Worm (Caenorhabditis elegans) whole organism, L4 larva: ENCODE results near the gene cng-1.

Source experiments
- F26F4.8 ChIP-seq: fragments of 200-800 bp; sonication (Bioruptor generic); conservative IDR thresholded peaks from 2 replicates; pipeline ENCODE4 v1.3.6; 2022; ENCODE audit warnings: missing genetic modification characterization, missing compliant biosample characterization
- F37D6.2 ChIP-seq: sonication (generic microtip); optimal IDR thresholded peaks from 2 replicates; lab custom pipeline; 2016; ENCODE audit warnings: mild to moderate bottlenecking, missing genetic modification characterization, missing compliant biosample characterization
- T20F7.1 ChIP-seq: fragments of 200-800 bp; sonication (Bioruptor generic); optimal IDR thresholded peaks from 2 replicates; lab custom pipeline; 2018; ENCODE audit warnings: mild to moderate bottlenecking, missing genetic modification characterization, missing compliant biosample characterization
- T26A8.4 ChIP-seq: fragments of 200-800 bp; sonication (Bioruptor generic); IDR thresholded peaks from 2 replicates; pipeline ENCODE4 v1.3.6; 2022; ENCODE audit warnings: missing genetic modification characterization, missing compliant biosample characterization
- Y105C5A.15 ChIP-seq: fragments of 200-800 bp; sonication (Bioruptor generic); IDR thresholded peaks from 2 replicates; pipeline ENCODE4 v1.3.6; 2022; ENCODE audit warnings: missing genetic modification characterization, missing compliant biosample characterization
- Y48G9A.11 ChIP-seq: fragments of 200-800 bp; sonication (Bioruptor generic); IDR thresholded peaks from 2 replicates; pipeline ENCODE4 v1.3.6; 2022; ENCODE audit warnings: missing genetic modification reagents, missing genetic modification characterization, missing compliant biosample characterization
- ZK546.5 ChIP-seq, 2 experiments: sonication (generic microtip); optimal IDR thresholded peaks; 2 replicates each; lab custom pipeline; 2017; ENCODE audit warnings: missing biosample characterization in 2 of 2, missing genetic modification characterization in 2 of 2
- aha-1 ChIP-seq: fragments of 150-350 bp; peaks from one replicate; lab custom pipeline; 2014; ENCODE audit warnings: missing biosample characterization, missing genetic modification characterization
- aly-2 ChIP-seq: sonication (generic microtip); optimal IDR thresholded peaks from 2 replicates; lab custom pipeline; 2018; ENCODE audit warnings: missing biosample characterization, missing genetic modification characterization
- ceh-62 ChIP-seq: sonication (generic microtip); optimal IDR thresholded peaks from 2 replicates; lab custom pipeline; 2017; ENCODE audit warnings: missing biosample characterization, missing genetic modification characterization
- ceh-82 ChIP-seq: sonication (generic microtip); optimal IDR thresholded peaks from 2 replicates; lab custom pipeline; 2017; ENCODE audit warnings: missing biosample characterization, missing genetic modification characterization
- daf-12 ChIP-seq: fragments of 150-350 bp; optimal IDR thresholded peaks from 2 replicates; lab custom pipeline; 2014; ENCODE audit warnings: missing biosample characterization, missing genetic modification reagents, missing genetic modification characterization
- daf-16 ChIP-seq, 3 experiments: sonication (generic microtip); optimal IDR thresholded peaks; 2 replicates each; lab custom pipeline; 2016 to 2017; ENCODE audit warnings: missing genetic modification characterization in 3 of 3, missing genetic modification reagents in 3 of 3, mild to moderate bottlenecking in 2 of 3, missing compliant biosample characterization in 2 of 3, missing biosample characterization in 1 of 3, moderate library complexity in 1 of 3
- daf-19 ChIP-seq: fragments of 200-800 bp; sonication (Bioruptor generic); conservative IDR thresholded peaks from 2 replicates; pipeline ENCODE4 v1.3.6; 2022; ENCODE audit warnings: missing genetic modification characterization, missing compliant biosample characterization
- daf-8 ChIP-seq: fragments of 200-800 bp; sonication (Bioruptor generic); IDR thresholded peaks from 2 replicates; pipeline ENCODE4 v1.3.6; 2022; ENCODE audit warnings: missing genetic modification characterization, missing compliant biosample characterization
- dmd-8 ChIP-seq: fragments of 200-800 bp; sonication (Bioruptor generic); IDR thresholded peaks from 2 replicates; pipeline ENCODE4 v1.3.6; 2022; ENCODE audit warnings: missing genetic modification characterization, missing compliant biosample characterization
- dmd-9 ChIP-seq: fragments of 200-800 bp; sonication (Bioruptor generic); IDR thresholded peaks from 2 replicates; pipeline ENCODE4 v1.3.6; 2022; ENCODE audit warnings: missing genetic modification reagents, missing genetic modification characterization, missing compliant biosample characterization
- fkh-10 ChIP-seq: fragments of 150-350 bp; optimal IDR thresholded peaks from 2 replicates; lab custom pipeline; 2014; ENCODE audit warnings: missing biosample characterization, missing genetic modification reagents, missing genetic modification characterization
- fos-1 ChIP-seq: fragments of 150-350 bp; optimal IDR thresholded peaks from 2 replicates; lab custom pipeline; 2014; ENCODE audit warnings: missing biosample characterization, missing genetic modification characterization
- hlh-30 ChIP-seq: sonication (generic microtip); optimal IDR thresholded peaks from 2 replicates; lab custom pipeline; 2017; ENCODE audit warnings: antibody characterized with exemption, mild to moderate bottlenecking, missing genetic modification characterization, missing compliant biosample characterization; ENCODE audit not compliant: insufficient read depth
- hmg-1.1 ChIP-seq: fragments of 200-800 bp; sonication (Bioruptor generic); IDR thresholded peaks from 2 replicates; pipeline ENCODE4 v1.3.6; 2022; ENCODE audit warnings: missing genetic modification reagents, missing genetic modification characterization, missing compliant biosample characterization
- lin-13 ChIP-seq: fragments of 150-350 bp; optimal IDR thresholded peaks from 2 replicates; lab custom pipeline; 2014; ENCODE audit warnings: missing biosample characterization, missing genetic modification reagents, missing genetic modification characterization
- lin-15B ChIP-seq: fragments of 150-350 bp; sonication (generic microtip); optimal IDR thresholded peaks from 3 replicates; lab custom pipeline; 2014; ENCODE audit warnings: missing biosample characterization, missing genetic modification characterization
- lin-38 ChIP-seq: fragments of 200-800 bp; sonication (Bioruptor generic); IDR thresholded peaks from 2 replicates; pipeline ENCODE4 v1.3.6; 2022; ENCODE audit warnings: missing genetic modification reagents, missing genetic modification characterization, missing compliant biosample characterization
- lin-39 ChIP-seq: fragments of 150-350 bp; optimal IDR thresholded peaks from 2 replicates; lab custom pipeline; 2014; ENCODE audit warnings: missing biosample characterization, missing genetic modification reagents, missing genetic modification characterization
- lsy-2 ChIP-seq, 2 experiments: fragments of 150-350 bp in 1 of 2; sonication (generic microtip) in 1 of 2; optimal IDR thresholded peaks; 2 replicates each; lab custom pipeline; 2014 to 2017; ENCODE audit warnings: missing biosample characterization in 2 of 2, missing genetic modification characterization in 2 of 2
- madf-5 ChIP-seq, 2 experiments: fragments of 200-800 bp; sonication (Bioruptor generic); IDR thresholded peaks; 2 replicates each; pipeline ENCODE4 v1.3.6; 2022; ENCODE audit warnings: missing compliant biosample characterization in 2 of 2, missing genetic modification characterization in 2 of 2
- mes-2 ChIP-seq: sonication (generic microtip); optimal IDR thresholded peaks from 2 replicates; lab custom pipeline; 2016; ENCODE audit warnings: missing genotype, mild to moderate bottlenecking, missing genetic modification characterization, missing compliant biosample characterization; ENCODE audit not compliant: poor library complexity, severe bottlenecking
- mxl-3 ChIP-seq: fragments of 200-800 bp; sonication (Bioruptor generic); optimal IDR thresholded peaks from 2 replicates; lab custom pipeline; 2018; ENCODE audit warnings: mild to moderate bottlenecking, missing genetic modification characterization, missing compliant biosample characterization
- nhr-11 ChIP-seq: fragments of 150-350 bp; optimal IDR thresholded peaks from 2 replicates; lab custom pipeline; 2014; ENCODE audit warnings: missing biosample characterization, missing genetic modification characterization
- nhr-237 ChIP-seq: sonication (generic microtip); optimal IDR thresholded peaks from 2 replicates; lab custom pipeline; 2017; ENCODE audit warnings: missing biosample characterization, missing genetic modification characterization
- nhr-25 ChIP-seq: sonication (generic microtip); optimal IDR thresholded peaks from 2 replicates; lab custom pipeline; 2017; ENCODE audit warnings: missing genetic modification characterization, mild to moderate bottlenecking, missing compliant biosample characterization, antibody characterized with exemption, moderate library complexity, borderline replicate concordance; ENCODE audit not compliant: insufficient read depth
- nhr-42 ChIP-seq: fragments of 200-800 bp; sonication (Bioruptor generic); IDR thresholded peaks from 2 replicates; pipeline ENCODE4 v1.3.6; 2022; ENCODE audit warnings: missing genetic modification characterization, missing compliant biosample characterization
- nhr-77 ChIP-seq: fragments of 150-350 bp; optimal IDR thresholded peaks from 2 replicates; lab custom pipeline; 2014; ENCODE audit warnings: missing biosample characterization, missing genetic modification characterization
- php-3 ChIP-seq: fragments of 200-800 bp; sonication (Bioruptor generic); IDR thresholded peaks from 2 replicates; pipeline ENCODE4 v1.3.6; 2022; ENCODE audit warnings: missing genetic modification reagents, missing genetic modification characterization, missing compliant biosample characterization
- rbr-2 ChIP-seq: sonication (generic microtip); optimal IDR thresholded peaks from 2 replicates; lab custom pipeline; 2016; ENCODE audit warnings: missing genotype, missing genetic modification characterization, missing compliant biosample characterization
- saeg-2 ChIP-seq: fragments of 200-800 bp; sonication (Bioruptor generic); IDR thresholded peaks from 2 replicates; pipeline ENCODE4 v1.3.6; 2022; ENCODE audit warnings: missing genetic modification reagents, missing genetic modification characterization, missing compliant biosample characterization
- set-16 ChIP-seq: fragments of 200-800 bp; sonication (Bioruptor generic); IDR thresholded peaks from 2 replicates; pipeline ENCODE4 v1.3.6; 2022; ENCODE audit warnings: missing genetic modification reagents, missing genetic modification characterization, missing compliant biosample characterization
- skn-1 ChIP-seq: fragments of 150-350 bp; optimal IDR thresholded peaks from 2 replicates; lab custom pipeline; 2014; ENCODE audit warnings: missing biosample characterization, missing genetic modification characterization
- snpc-1.2 ChIP-seq: fragments of 200-800 bp; sonication (Bioruptor generic); IDR thresholded peaks from 2 replicates; pipeline ENCODE4 v1.3.6; 2022; ENCODE audit warnings: missing genetic modification reagents, missing genetic modification characterization, missing compliant biosample characterization
- tag-97 ChIP-seq: fragments of 200-800 bp; sonication (Bioruptor generic); IDR thresholded peaks from 2 replicates; pipeline ENCODE4 v1.3.6; 2022; ENCODE audit warnings: missing genetic modification characterization, missing compliant biosample characterization
- unc-130 ChIP-seq: sonication (generic microtip); optimal IDR thresholded peaks from 2 replicates; lab custom pipeline; 2016; ENCODE audit warnings: missing genetic modification reagents, missing genetic modification characterization, missing compliant biosample characterization
- unc-62 ChIP-seq, 3 experiments: fragments of 150-350 bp in 1 of 3; sonication (generic microtip); optimal IDR thresholded peaks in 2 of 3; peaks in 1 of 3; 1 replicate in 1 of 3; 2 replicates in 2 of 3; lab custom pipeline; 2014 to 2017; ENCODE audit warnings: missing biosample characterization in 3 of 3, missing genetic modification characterization in 3 of 3, missing genetic modification reagents in 3 of 3, missing genotype in 1 of 3
- vab-7 ChIP-seq: fragments of 200-800 bp; sonication (Bioruptor generic); IDR thresholded peaks from 2 replicates; pipeline ENCODE4 v1.3.6; 2022; ENCODE audit warnings: missing genetic modification reagents, missing genetic modification characterization, missing compliant biosample characterization
- ztf-11 ChIP-seq: fragments of 150-350 bp; optimal IDR thresholded peaks from 2 replicates; lab custom pipeline; 2014; ENCODE audit warnings: missing biosample characterization, missing genetic modification characterization

The cng-1 gene

ce11 chrV:15067165-15067564 is 35.9 kb upstream of the cng-1 start, which contains the start of gene C25D7.10:
Gene C25D7.10, plus strand, starts transcription at chrV:15067465.
- peak; percentile 27; the same call in 1 of the 2 replicates for TF ChIP-seq lin-38 (GFP tag; lab: Robert Waterston, UW)
- TF ChIP-seq T20F7.1 (GFP tag; lab: Kevin White, UChicago) = no peak

- peak; percentile 81 for TF ChIP-seq aha-1
- no peak for TF ChIP-seq nhr-42 (GFP tag; lab: Robert Waterston, UW)
- TF ChIP-seq ztf-11 = no peak
- no peak for TF ChIP-seq lin-38 (GFP tag; lab: Robert Waterston, UW)
- TF ChIP-seq unc-62 (GFP tag; optimal IDR thresholded peaks at IDR 0.05 in 1 of 2; lab: Kevin White, UChicago) = peak in 1 of 2 experiments; percentile 47
- no peak for TF ChIP-seq unc-62 (tag; optimal IDR thresholded peaks at IDR 0.05; lab: Kevin White, UChicago)
- no peak for TF ChIP-seq hmg-1.1 (GFP tag; lab: Robert Waterston, UW)
- peak; percentile 75 for TF ChIP-seq unc-130
- TF ChIP-seq dmd-9 (GFP tag; lab: Robert Waterston, UW) = no peak
- no peak for TF ChIP-seq tag-97 (GFP tag; lab: Robert Waterston, UW)
- TF ChIP-seq lin-15B = no peak
- no peak for TF ChIP-seq daf-16 (GFP tag; optimal IDR thresholded peaks at IDR 0.05; lab: Kevin White, UChicago)
- TF ChIP-seq daf-16 (tag; optimal IDR thresholded peaks at IDR 0.05; lab: Kevin White, UChicago) = peak; percentile 1
- no peak for TF ChIP-seq ceh-62 (tag; lab: Kevin White, UChicago)
- no peak for TF ChIP-seq saeg-2 (GFP tag; lab: Robert Waterston, UW)
- no peak for TF ChIP-seq set-16 (GFP tag; lab: Robert Waterston, UW)
- TF ChIP-seq php-3 (GFP tag; lab: Robert Waterston, UW) = no peak
Observed at ce11 chrV:15065837-15066348, 34.6 kb upstream of the cng-1 start, which contains the start of gene otub-1. Gene otub-1, plus strand, starts transcription at chrV:15066298.

ce11 chrV:15065068-15065744 is 33.9 kb upstream of the cng-1 start, which contains the start of gene C25D7.9:
Gene C25D7.9, plus strand, starts transcription at chrV:15065135.
- TF ChIP-seq madf-5 (GFP tag; IDR thresholded peaks at IDR 0.05; lab: Robert Waterston, UW) (no peak), ceh-82 (tag; lab: Kevin White, UChicago) (no peak), snpc-1.2 (no peak), Y105C5A.15 (GFP tag; lab: Robert Waterston, UW) (no peak), daf-8 (GFP tag; lab: Robert Waterston, UW) (no peak), nhr-25 (tag; lab: Kevin White, UChicago) (no peak), fos-1 (tag; lab: Kevin White, UChicago) (no peak), nhr-11 (tag; lab: Kevin White, UChicago) (no peak), lin-39 (tag; lab: Kevin White, UChicago) (no peak), daf-12 (tag; lab: Kevin White, UChicago) (no peak), aly-2 (tag; lab: Kevin White, UChicago) (no peak), nhr-77 (peak; percentile 16), tag-97 (GFP tag; lab: Robert Waterston, UW) (no peak), daf-19 (GFP tag; lab: Robert Waterston, UW) (no peak), lin-13 (peak; percentile 10), mxl-3 (no peak), dmd-8 (no peak), hlh-30 (tag; lab: Kevin White, UChicago) (no peak), unc-62 (GFP tag; optimal IDR thresholded peaks at IDR 0.05 in 1 of 2; lab: Kevin White, UChicago) (no peak), unc-62 (tag; optimal IDR thresholded peaks at IDR 0.05; lab: Kevin White, UChicago) (no peak), Y48G9A.11 (GFP tag; lab: Robert Waterston, UW) (no peak), F37D6.2 (tag; lab: Kevin White, UChicago) (no peak), F26F4.8 (GFP tag; lab: Robert Waterston, UW) (no peak), T20F7.1 (GFP tag; lab: Kevin White, UChicago) (no peak), fkh-10 (GFP tag; lab: Kevin White, UChicago) (no peak), vab-7 (GFP tag; lab: Robert Waterston, UW) (no peak), T26A8.4 (GFP tag; lab: Robert Waterston, UW) (no peak; the same call in 1 of the 2 replicates), mes-2 (tag; lab: Kevin White, UChicago) (peak; percentile 53), rbr-2 (peak; percentile 15), lsy-2 (tag; optimal IDR thresholded peaks at IDR 0.05; lab: Kevin White, UChicago) (peak in 1 of 2 experiments; percentile 28), skn-1 (tag; lab: Kevin White, UChicago) (no peak), ZK546.5 (tag; optimal IDR thresholded peaks at IDR 0.05; lab: Kevin White, UChicago) (no peak), nhr-237 (tag; lab: Kevin White, UChicago) (no peak)
